Worm (Caenorhabditis elegans) whole organism, midembryonic: ENCODE data around the gene ldh-1.

Experiments used
- klf-2 ChIP-seq: fragments of 200-800 bp; sonication (Bioruptor generic); conservative IDR thresholded peaks from 2 replicates; pipeline ENCODE4 v1.3.6; 2022; ENCODE audit warnings: missing genetic modification reagents, missing genetic modification characterization, missing compliant biosample characterization
- ztf-29 ChIP-seq: fragments of 200-800 bp; sonication (Bioruptor generic); IDR thresholded peaks from 2 replicates; pipeline ENCODE4 v1.3.6; 2022; ENCODE audit warnings: missing genetic modification reagents, missing genetic modification characterization, missing compliant biosample characterization

- TF ChIP-seq ztf-29 (GFP tag; lab: Robert Waterston, UW) (no peak), klf-2 (GFP tag; lab: Robert Waterston, UW) (no peak)
Observed at ce11 chrII:11705787-11706186, 18.2 kb upstream of the ldh-1 start, which contains the start of gene VF13D12L.3.
